Fruit fly (Drosophila melanogaster) whole organism, pupa: ENCODE measurements around the gene CG3702.
A peak's percentile ranks its signal among the peaks of the same experiment; 100 is the strongest.

Experiments used
- CG10348 ChIP-seq: fragments of 200-800 bp; sonication (Bioruptor generic); IDR thresholded peaks from 2 replicates; pipeline ENCODE4 v1.3.6; 2022; ENCODE audit warnings: missing biosample characterization, missing genetic modification characterization
- CG12605 ChIP-seq: fragments of 200-800 bp; sonication (Bioruptor generic); IDR thresholded peaks from 2 replicates; pipeline ENCODE4 v1.3.6; 2022; ENCODE audit warnings: missing biosample characterization, missing genetic modification characterization
- CG13204 ChIP-seq: fragments of 200-800 bp; sonication (Bioruptor generic); optimal IDR thresholded peaks from 2 replicates; lab custom pipeline; 2018; ENCODE audit warnings: missing biosample characterization, mild to moderate bottlenecking, missing genetic modification characterization, moderate library complexity
- CG14655 ChIP-seq: fragments of 200-800 bp; sonication (Bioruptor generic); optimal IDR thresholded peaks from 3 replicates; lab custom pipeline; 2017; ENCODE audit warnings: mild to moderate bottlenecking, missing biosample characterization, missing genetic modification reagents, missing genetic modification characterization
- CG15710 ChIP-seq: fragments of 200-800 bp; sonication (Bioruptor generic); optimal IDR thresholded peaks from 2 replicates; lab custom pipeline; 2018; ENCODE audit warnings: missing biosample characterization, mild to moderate bottlenecking, missing genetic modification characterization, moderate library complexity
- CG17806 ChIP-seq: fragments of 200-800 bp; sonication (Bioruptor generic); optimal IDR thresholded peaks from 2 replicates; lab custom pipeline; 2018; ENCODE audit warnings: missing biosample characterization, mild to moderate bottlenecking, missing genetic modification characterization, moderate library complexity
- CG32121 ChIP-seq: fragments of 200-800 bp; sonication (Bioruptor generic); IDR thresholded peaks from 2 replicates; pipeline ENCODE4 v1.3.6; 2022; ENCODE audit warnings: missing biosample characterization, missing genetic modification characterization
- CG34367 ChIP-seq: fragments of 200-800 bp; sonication (Bioruptor generic); optimal IDR thresholded peaks from 2 replicates; lab custom pipeline; 2018; ENCODE audit warnings: missing biosample characterization, mild to moderate bottlenecking, missing genetic modification characterization
- CG4496 ChIP-seq: fragments of 200-800 bp; sonication (Bioruptor generic); IDR thresholded peaks from 3 replicates; pipeline ENCODE4 v1.3.6; 2022; ENCODE audit warnings: missing biosample characterization, missing genetic modification characterization
- CG8159 ChIP-seq: fragments of 200-800 bp; sonication (Bioruptor generic); optimal IDR thresholded peaks from 3 replicates; lab custom pipeline; 2018; ENCODE audit warnings: missing biosample characterization, mild to moderate bottlenecking, missing genetic modification characterization, moderate library complexity
- CG8301 ChIP-seq: fragments of 200-800 bp; sonication (Bioruptor generic); optimal IDR thresholded peaks from 2 replicates; lab custom pipeline; 2018; ENCODE audit warnings: missing biosample characterization, mild to moderate bottlenecking, missing genetic modification characterization
- CG9948 ChIP-seq: fragments of 200-800 bp; sonication (Bioruptor generic); optimal IDR thresholded peaks from 2 replicates; lab custom pipeline; 2018; ENCODE audit warnings: missing biosample characterization, mild to moderate bottlenecking, missing genetic modification characterization, moderate library complexity
- D1 ChIP-seq: fragments of 200-800 bp; sonication (Bioruptor generic); optimal IDR thresholded peaks from 2 replicates; lab custom pipeline; 2018; ENCODE audit warnings: missing biosample characterization, mild to moderate bottlenecking, missing genetic modification characterization, moderate library complexity
- EcR ChIP-seq: fragments of 200-800 bp; sonication (Bioruptor generic); optimal IDR thresholded peaks from 3 replicates; lab custom pipeline; 2019; ENCODE audit warnings: missing biosample characterization, missing genetic modification characterization, mild to moderate bottlenecking, moderate library complexity, missing genetic modification reagents
- Ets98B ChIP-seq: fragments of 200-800 bp; sonication (Bioruptor generic); IDR thresholded peaks from 2 replicates; pipeline ENCODE4 v1.3.6; 2022; ENCODE audit warnings: missing biosample characterization, missing genetic modification characterization
- Pif1A ChIP-seq: fragments of 200-800 bp; sonication (Bioruptor generic); optimal IDR thresholded peaks from 3 replicates; lab custom pipeline; 2016; ENCODE audit warnings: missing biosample characterization, missing genetic modification characterization
- Pif1B ChIP-seq: fragments of 200-800 bp; sonication (Bioruptor generic); optimal IDR thresholded peaks from 3 replicates; lab custom pipeline; 2016; ENCODE audit warnings: missing biosample characterization, missing genetic modification characterization
- Snoo ChIP-seq: fragments of 200-800 bp; sonication (Bioruptor generic); optimal IDR thresholded peaks from 3 replicates; lab custom pipeline; 2017; ENCODE audit warnings: missing biosample characterization, mild to moderate bottlenecking, missing genetic modification characterization, inconsistent platforms
- fd96Ca ChIP-seq: fragments of 200-800 bp; sonication (Bioruptor generic); IDR thresholded peaks from 3 replicates; pipeline ENCODE4 v1.3.6; 2022; ENCODE audit warnings: missing biosample characterization, missing genetic modification characterization
- gl ChIP-seq: fragments of 200-800 bp; sonication (Bioruptor generic); optimal IDR thresholded peaks from 2 replicates; lab custom pipeline; 2018; ENCODE audit warnings: missing biosample characterization, mild to moderate bottlenecking, missing genetic modification characterization
- rn ChIP-seq: fragments of 200-800 bp; sonication (Bioruptor generic); IDR thresholded peaks from 2 replicates; pipeline ENCODE4 v1.3.6; 2022; ENCODE audit warnings: missing biosample characterization, missing genetic modification characterization

Gene CG3702

dm6 chr2L:4224158-4224799, 2.6 kb downstream of the CG3702 start:
- no peak for TF ChIP-seq rn (GFP tag; lab: Robert Waterston, UW)
- TF ChIP-seq Snoo (tag; lab: Kevin White, UChicago), result no peak
- 0 out of 3 replicates have a peak, but pooled peaks have one; percentile 36 for TF ChIP-seq CG4496 (GFP tag; lab: Robert Waterston, UW)

dm6 chr2L:4222921-4223279, 4.0 kb downstream of the CG3702 start:
- TF ChIP-seq Snoo (tag; lab: Kevin White, UChicago), result peak; percentile 73
- peak; percentile 94 for TF ChIP-seq CG15710 (tag; lab: Kevin White, UChicago)
- TF ChIP-seq Pif1A (GFP tag; lab: Kevin White, UChicago), result peak; percentile 72
- no peak for TF ChIP-seq CG32121
- TF ChIP-seq CG17806, result peak; percentile 94
- peak; percentile 85 for TF ChIP-seq D1 (tag; lab: Kevin White, UChicago)
- TF ChIP-seq CG8159 (tag; lab: Kevin White, UChicago), result peak; percentile 94
- TF ChIP-seq CG8301, result peak; percentile 72
- peak; percentile 19; the same call in 1 of the 2 replicates for TF ChIP-seq Ets98B (GFP tag; lab: Robert Waterston, UW)
- TF ChIP-seq EcR, result no peak
- TF ChIP-seq CG12605 (GFP tag; lab: Robert Waterston, UW), result peak; percentile 49
- peak; percentile 95 for TF ChIP-seq CG9948 (tag; lab: Kevin White, UChicago)
- TF ChIP-seq CG10348 (GFP tag; lab: Robert Waterston, UW), result no peak
- peak; percentile 93 for TF ChIP-seq CG14655 (GFP tag; lab: Kevin White, UChicago)
- peak; percentile 85 for TF ChIP-seq CG13204 (GFP tag; lab: Kevin White, UChicago)
- TF ChIP-seq CG34367 (tag; lab: Kevin White, UChicago), result peak; percentile 91
- peak; percentile 87 for TF ChIP-seq Pif1B
- peak; percentile 73 for TF ChIP-seq CG4496 (GFP tag; lab: Robert Waterston, UW)
- TF ChIP-seq rn (GFP tag; lab: Robert Waterston, UW), result peak; percentile 40
- TF ChIP-seq fd96Ca (GFP tag; lab: Robert Waterston, UW), result peak; percentile 75
- TF ChIP-seq gl (tag; lab: Kevin White, UChicago), result peak; percentile 74
- TF ChIP-seq, all 21 proteins: peak for 18

- peak; percentile 73 for TF ChIP-seq CG13204 (GFP tag; lab: Kevin White, UChicago)
- no peak; the same call in 1 of the 2 replicates for TF ChIP-seq CG12605 (GFP tag; lab: Robert Waterston, UW)
- TF ChIP-seq CG8159 (tag; lab: Kevin White, UChicago), result peak; percentile 98
- peak; percentile 94 for TF ChIP-seq CG17806
- peak; percentile 71 for TF ChIP-seq CG4496 (GFP tag; lab: Robert Waterston, UW)
- TF ChIP-seq CG34367 (tag; lab: Kevin White, UChicago), result peak; percentile 73
- peak; percentile 81 for TF ChIP-seq gl (tag; lab: Kevin White, UChicago)
- no peak for TF ChIP-seq Ets98B (GFP tag; lab: Robert Waterston, UW)
- TF ChIP-seq Snoo (tag; lab: Kevin White, UChicago), result peak; percentile 48
- peak; percentile 73 for TF ChIP-seq Pif1A (GFP tag; lab: Kevin White, UChicago)
- TF ChIP-seq CG10348 (GFP tag; lab: Robert Waterston, UW), result no peak
- peak; percentile 95 for TF ChIP-seq CG15710 (tag; lab: Kevin White, UChicago)
- peak; percentile 63 for TF ChIP-seq rn (GFP tag; lab: Robert Waterston, UW)
- peak; percentile 56 for TF ChIP-seq CG32121
- no peak for TF ChIP-seq fd96Ca (GFP tag; lab: Robert Waterston, UW)
- peak; percentile 96 for TF ChIP-seq CG8301
- peak; percentile 97 for TF ChIP-seq CG9948 (tag; lab: Kevin White, UChicago)
- no peak for TF ChIP-seq EcR
- peak; percentile 94 for TF ChIP-seq D1 (tag; lab: Kevin White, UChicago)
- peak; percentile 42 for TF ChIP-seq Pif1B
- peak; percentile 97 for TF ChIP-seq CG14655 (GFP tag; lab: Kevin White, UChicago)
These were observed 4.6 kb downstream of the CG3702 start for dm6 chr2L:4222002-4222920.

- no peak for TF ChIP-seq CG9948 (tag; lab: Kevin White, UChicago)
- no peak for TF ChIP-seq CG13204 (GFP tag; lab: Kevin White, UChicago)
- peak; percentile 1 for TF ChIP-seq EcR
- TF ChIP-seq CG14655 (GFP tag; lab: Kevin White, UChicago), result no peak
These were observed 5.4 kb downstream of the CG3702 start, which contains the start of gene ft for dm6 chr2L:4221354-4222001. ft (minus strand) TSS chr2L:4221796.

- no peak for TF ChIP-seq CG10348 (GFP tag; lab: Robert Waterston, UW)
- TF ChIP-seq rn (GFP tag; lab: Robert Waterston, UW), result no peak
- no peak for TF ChIP-seq CG34367 (tag; lab: Kevin White, UChicago)
- TF ChIP-seq CG8159 (tag; lab: Kevin White, UChicago), result no peak
- no peak for TF ChIP-seq CG15710 (tag; lab: Kevin White, UChicago)
- TF ChIP-seq fd96Ca (GFP tag; lab: Robert Waterston, UW), result no peak
- no peak for TF ChIP-seq CG17806
- TF ChIP-seq gl (tag; lab: Kevin White, UChicago), result no peak
- no peak for TF ChIP-seq CG8301
- no peak for TF ChIP-seq CG13204 (GFP tag; lab: Kevin White, UChicago)
- no peak for TF ChIP-seq Pif1A (GFP tag; lab: Kevin White, UChicago)
These were observed 8.1 kb downstream of the CG3702 start for dm6 chr2L:4218820-4219219.
